Fruit fly (Drosophila melanogaster): ENCODE measurements around the gene CG5151.

DNA sequence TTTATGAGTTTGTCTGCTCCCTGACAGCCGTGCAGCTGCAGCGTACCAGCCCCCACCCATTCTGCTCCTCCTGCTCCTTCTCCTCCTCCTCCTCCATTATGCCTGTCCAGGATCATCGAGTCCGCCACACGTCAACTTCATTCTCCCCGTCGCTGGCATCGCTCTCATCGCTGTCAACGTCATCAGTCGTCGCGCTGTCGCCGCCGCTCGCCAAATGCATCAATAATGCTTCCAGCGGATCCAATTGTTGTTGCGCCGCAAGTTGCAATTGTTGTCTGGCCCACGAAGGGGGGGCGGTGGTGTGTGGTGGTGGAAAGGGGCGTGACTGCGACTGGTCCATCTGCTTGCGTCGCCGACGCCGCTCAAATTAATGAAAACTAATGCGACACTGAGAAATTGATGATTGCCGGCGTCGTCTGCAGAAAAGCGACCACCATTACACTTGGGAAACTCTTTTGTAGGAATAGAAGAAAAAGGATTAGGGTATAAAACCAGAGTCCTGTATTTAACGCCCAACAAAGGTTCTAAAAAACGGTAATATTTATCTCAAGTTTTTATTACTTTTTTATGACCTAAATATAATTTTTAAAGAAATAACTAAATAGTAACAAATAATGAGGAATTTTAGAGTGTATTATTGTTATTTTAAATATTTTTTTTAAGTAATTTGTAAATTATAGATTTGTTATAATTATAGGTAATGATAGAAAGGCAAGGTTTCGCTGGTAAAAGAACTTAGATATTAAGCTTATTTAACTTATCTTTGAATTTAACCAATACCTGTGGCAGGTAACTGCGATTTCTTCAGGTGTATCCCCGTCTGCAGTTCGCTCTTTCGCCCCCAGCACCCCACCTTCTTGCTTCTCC lies 24.8 kb upstream of the CG5151 start:
- no peak for TF ChIP-seq Sin3A (optimal IDR thresholded peaks at IDR 0.05)
- TF ChIP-seq ttk (optimal IDR thresholded peaks at IDR 0.05) = no peak
- TF ChIP-seq insv (optimal IDR thresholded peaks at IDR 0.05) = no peak
- no peak for TF ChIP-seq psq (optimal IDR thresholded peaks at IDR 0.05)
- TF ChIP-seq h (optimal IDR thresholded peaks at IDR 0.05) = no peak

Data from Kc167 (cell line).